Fruit fly (Drosophila melanogaster): ENCODE measurements around the gene RabGGTa.

DNA sequence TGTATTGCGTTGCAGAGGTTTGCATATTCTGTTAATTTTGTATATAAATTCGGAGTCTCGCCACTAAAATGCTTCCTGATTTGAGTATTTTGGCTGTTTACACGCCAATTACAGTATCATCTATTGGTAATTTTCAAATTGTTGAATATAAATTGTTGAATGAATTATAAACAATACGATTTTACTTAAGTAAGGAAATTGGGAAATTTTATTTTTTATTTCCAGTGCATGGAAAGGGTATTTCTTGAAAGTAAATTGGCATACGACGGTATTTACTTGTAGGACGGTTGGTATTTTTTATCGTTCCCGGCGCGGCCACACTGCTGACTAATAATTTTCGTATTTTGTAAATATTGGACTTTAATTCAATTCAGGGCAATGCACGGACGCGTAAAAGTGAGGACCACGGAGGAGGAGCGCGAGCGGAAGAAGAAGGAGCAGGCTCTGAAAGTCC lies at the start of gene RabGGTa:
- TF ChIP-seq Sin3A (optimal IDR thresholded peaks at IDR 0.05) (no peak), Myc (optimal IDR thresholded peaks at IDR 0.05) (no peak)
